Fruit fly (Drosophila melanogaster) whole organism, prepupa: ENCODE measurements around the gene x16.

Experiments
- Blimp-1 ChIP-seq: fragments of 200-800 bp; sonication (Bioruptor generic); optimal IDR thresholded peaks from 3 replicates; lab custom pipeline; 2017; ENCODE audit warnings: missing biosample characterization, missing genetic modification characterization, mild to moderate bottlenecking, moderate library complexity, missing genetic modification reagents
- CG10631 ChIP-seq: fragments of 200-800 bp; sonication (Bioruptor generic); optimal IDR thresholded peaks from 2 replicates; lab custom pipeline; 2016; ENCODE audit warnings: missing biosample characterization, missing genetic modification characterization
- CG10669 ChIP-seq: fragments of 200-800 bp; sonication (Bioruptor generic); optimal IDR thresholded peaks from 3 replicates; lab custom pipeline; 2018; ENCODE audit warnings: missing biosample characterization, mild to moderate bottlenecking, missing genetic modification characterization, moderate library complexity
- CG11762 ChIP-seq: fragments of 200-800 bp; sonication (Bioruptor generic); optimal IDR thresholded peaks from 3 replicates; lab custom pipeline; 2016; ENCODE audit warnings: missing biosample characterization, missing genetic modification characterization; ENCODE audit not compliant: insufficient read depth
- CG11902 ChIP-seq: fragments of 200-800 bp; sonication (Bioruptor generic); optimal IDR thresholded peaks from 3 replicates; lab custom pipeline; 2016; ENCODE audit warnings: missing biosample characterization, missing genetic modification characterization
- CG15336 ChIP-seq: fragments of 200-800 bp; sonication (Bioruptor generic); IDR thresholded peaks from 2 replicates; pipeline ENCODE4 v1.3.6; 2022; ENCODE audit warnings: missing biosample characterization, missing genetic modification characterization
- CG1621 ChIP-seq: fragments of 200-800 bp; sonication (Bioruptor generic); optimal IDR thresholded peaks from 3 replicates; lab custom pipeline; 2018; ENCODE audit warnings: missing biosample characterization, mild to moderate bottlenecking, missing genetic modification characterization
- CG16779 ChIP-seq: fragments of 200-800 bp; sonication (Bioruptor generic); optimal IDR thresholded peaks from 3 replicates; lab custom pipeline; 2017; ENCODE audit warnings: missing biosample characterization, mild to moderate bottlenecking, missing genetic modification characterization
- CG32006 ChIP-seq: fragments of 200-800 bp; sonication (Bioruptor generic); optimal IDR thresholded peaks from 3 replicates; lab custom pipeline; 2017; ENCODE audit warnings: missing biosample characterization, mild to moderate bottlenecking, missing genetic modification characterization
- CG3919 ChIP-seq: fragments of 200-800 bp; sonication (Bioruptor generic); optimal IDR thresholded peaks from 3 replicates; lab custom pipeline; 2016; ENCODE audit warnings: missing biosample characterization, missing genetic modification characterization
- CG4318 ChIP-seq: fragments of 200-800 bp; sonication (Bioruptor generic); optimal IDR thresholded peaks from 3 replicates; lab custom pipeline; 2017; ENCODE audit warnings: missing biosample characterization, mild to moderate bottlenecking, missing genetic modification characterization
- CG6276 ChIP-seq: fragments of 200-800 bp; sonication (Bioruptor generic); optimal IDR thresholded peaks from 2 replicates; lab custom pipeline; 2017; ENCODE audit warnings: missing biosample characterization, mild to moderate bottlenecking, missing genetic modification characterization
- CG6792 ChIP-seq: fragments of 200-800 bp; sonication (Bioruptor generic); optimal IDR thresholded peaks from 3 replicates; lab custom pipeline; 2016; ENCODE audit warnings: missing biosample characterization, missing genetic modification characterization
- CG6808 ChIP-seq: fragments of 200-800 bp; sonication (Bioruptor generic); optimal IDR thresholded peaks from 3 replicates; lab custom pipeline; 2017; ENCODE audit warnings: missing biosample characterization, missing genetic modification characterization, mild to moderate bottlenecking, moderate library complexity, missing genetic modification reagents
- CG8319 ChIP-seq: fragments of 200-800 bp; sonication (Bioruptor generic); optimal IDR thresholded peaks from 3 replicates; lab custom pipeline; 2016; ENCODE audit warnings: missing biosample characterization, missing genetic modification characterization
- CG8632 ChIP-seq: fragments of 200-800 bp; sonication (Bioruptor generic); optimal IDR thresholded peaks from 3 replicates; lab custom pipeline; 2016; ENCODE audit warnings: missing biosample characterization, missing genetic modification characterization
- Eip75B ChIP-seq: fragments of 200-800 bp; sonication (Bioruptor generic); optimal IDR thresholded peaks from 3 replicates; lab custom pipeline; 2016; ENCODE audit warnings: missing biosample characterization, missing genetic modification characterization
- Eip78C ChIP-seq: fragments of 200-800 bp; sonication (Bioruptor generic); peaks from one replicate; lab custom pipeline; 2016; ENCODE audit warnings: missing biosample characterization, missing genetic modification characterization
- Ets96B ChIP-seq: fragments of 200-800 bp; optimal IDR thresholded peaks from 2 replicates; lab custom pipeline; 2019; ENCODE audit warnings: missing biosample characterization, mild to moderate bottlenecking, missing genetic modification characterization, moderate library complexity
- Gug ChIP-seq: fragments of 200-800 bp; sonication (Bioruptor generic); IDR thresholded peaks from 2 replicates; pipeline ENCODE4 v1.3.6; 2022; ENCODE audit warnings: missing biosample characterization, missing genetic modification characterization
- Hr38 ChIP-seq: sonication (Bioruptor generic); optimal IDR thresholded peaks from 2 replicates; lab custom pipeline; 2016; ENCODE audit warnings: missing biosample characterization, missing genetic modification characterization
- Hr39 ChIP-seq: fragments of 200-800 bp; sonication (Bioruptor generic); optimal IDR thresholded peaks from 2 replicates; lab custom pipeline; 2016; ENCODE audit warnings: missing biosample characterization, missing genetic modification characterization
- Hr4 ChIP-seq: fragments of 200-800 bp; sonication (Bioruptor generic); optimal IDR thresholded peaks from 3 replicates; lab custom pipeline; 2016; ENCODE audit warnings: missing biosample characterization, missing genetic modification characterization
- Lpt ChIP-seq: fragments of 200-800 bp; sonication (Bioruptor generic); optimal IDR thresholded peaks from 3 replicates; lab custom pipeline; 2016; ENCODE audit warnings: missing biosample characterization, missing genetic modification characterization
- Met ChIP-seq: fragments of 200-800 bp; sonication (Bioruptor generic); optimal IDR thresholded peaks from 3 replicates; lab custom pipeline; 2016; ENCODE audit warnings: missing biosample characterization, missing genetic modification characterization
- OdsH ChIP-seq: fragments of 200-800 bp; sonication (Bioruptor generic); optimal IDR thresholded peaks from 3 replicates; lab custom pipeline; 2016; ENCODE audit warnings: missing biosample characterization, missing genetic modification characterization
- Smox ChIP-seq: fragments of 200-800 bp; sonication (Bioruptor generic); optimal IDR thresholded peaks from 3 replicates; lab custom pipeline; 2016; ENCODE audit warnings: missing biosample characterization, missing genetic modification characterization
- Sox102F ChIP-seq: fragments of 200-800 bp; sonication (Bioruptor generic); optimal IDR thresholded peaks from 2 replicates; lab custom pipeline; 2016; ENCODE audit warnings: missing biosample characterization, mild to moderate bottlenecking, missing genetic modification characterization
- Sox14 ChIP-seq: fragments of 200-800 bp; sonication (Bioruptor generic); optimal IDR thresholded peaks from 3 replicates; lab custom pipeline; 2016; ENCODE audit warnings: missing biosample characterization, missing genetic modification characterization
- Sox15 ChIP-seq: fragments of 200-800 bp; sonication (Bioruptor generic); optimal IDR thresholded peaks from 3 replicates; lab custom pipeline; 2016; ENCODE audit warnings: missing biosample characterization, missing genetic modification characterization
- achi ChIP-seq: fragments of 200-800 bp; sonication (Bioruptor generic); optimal IDR thresholded peaks from 3 replicates; lab custom pipeline; 2016; ENCODE audit warnings: missing biosample characterization, missing genetic modification characterization
- cyc ChIP-seq: fragments of 200-800 bp; sonication (Bioruptor generic); optimal IDR thresholded peaks from 3 replicates; lab custom pipeline; 2016; ENCODE audit warnings: missing biosample characterization, missing genetic modification characterization
- dsx ChIP-seq: fragments of 200-800 bp; optimal IDR thresholded peaks from 3 replicates; lab custom pipeline; 2019; ENCODE audit warnings: missing biosample characterization, mild to moderate bottlenecking, missing genetic modification characterization, moderate library complexity; ENCODE audit not compliant: poor library complexity, severe bottlenecking
- eg ChIP-seq: fragments of 200-800 bp; sonication (Bioruptor generic); IDR thresholded peaks from 3 replicates; pipeline ENCODE4 v1.3.6; 2022; ENCODE audit warnings: missing biosample characterization, missing genetic modification characterization
- fd59A ChIP-seq: fragments of 200-800 bp; sonication (Bioruptor generic); optimal IDR thresholded peaks from 2 replicates; lab custom pipeline; 2017; ENCODE audit warnings: missing biosample characterization, mild to moderate bottlenecking, missing genetic modification characterization, missing genetic modification reagents
- fd85E ChIP-seq: fragments of 200-800 bp; sonication (Bioruptor generic); optimal IDR thresholded peaks from 3 replicates; lab custom pipeline; 2016; ENCODE audit warnings: missing biosample characterization, missing genetic modification characterization
- fkh ChIP-seq: fragments of 200-800 bp; sonication (Bioruptor generic); optimal IDR thresholded peaks from 3 replicates; lab custom pipeline; 2017; ENCODE audit warnings: missing biosample characterization, mild to moderate bottlenecking, missing genetic modification characterization, moderate library complexity
- net ChIP-seq: fragments of 200-800 bp; sonication (Bioruptor generic); optimal IDR thresholded peaks from 3 replicates; lab custom pipeline; 2016; ENCODE audit warnings: missing biosample characterization, missing genetic modification characterization
- salr ChIP-seq, 2 experiments: fragments of 200-800 bp; sonication (Bioruptor generic); optimal IDR thresholded peaks; 3 replicates each; lab custom pipeline; 2016 to 2018; ENCODE audit warnings: missing biosample characterization in 2 of 2, missing genetic modification characterization in 2 of 2, mild to moderate bottlenecking in 1 of 2
- ss ChIP-seq, 2 experiments: fragments of 200-800 bp; sonication (Bioruptor generic); optimal IDR thresholded peaks; 2 replicates in 1 of 2; 3 replicates in 1 of 2; lab custom pipeline; 2017 to 2018; ENCODE audit warnings: mild to moderate bottlenecking in 2 of 2, missing biosample characterization in 2 of 2, missing genetic modification characterization in 2 of 2, moderate library complexity in 1 of 2
- svp ChIP-seq: fragments of 200-800 bp; sonication (Bioruptor generic); peaks from one replicate; lab custom pipeline; 2016; ENCODE audit warnings: missing biosample characterization, missing genetic modification characterization
- vri ChIP-seq: fragments of 200-800 bp; sonication (Bioruptor generic); optimal IDR thresholded peaks from 3 replicates; lab custom pipeline; 2016; ENCODE audit warnings: missing biosample characterization, mild to moderate bottlenecking, missing genetic modification characterization

Gene x16

DNA sequence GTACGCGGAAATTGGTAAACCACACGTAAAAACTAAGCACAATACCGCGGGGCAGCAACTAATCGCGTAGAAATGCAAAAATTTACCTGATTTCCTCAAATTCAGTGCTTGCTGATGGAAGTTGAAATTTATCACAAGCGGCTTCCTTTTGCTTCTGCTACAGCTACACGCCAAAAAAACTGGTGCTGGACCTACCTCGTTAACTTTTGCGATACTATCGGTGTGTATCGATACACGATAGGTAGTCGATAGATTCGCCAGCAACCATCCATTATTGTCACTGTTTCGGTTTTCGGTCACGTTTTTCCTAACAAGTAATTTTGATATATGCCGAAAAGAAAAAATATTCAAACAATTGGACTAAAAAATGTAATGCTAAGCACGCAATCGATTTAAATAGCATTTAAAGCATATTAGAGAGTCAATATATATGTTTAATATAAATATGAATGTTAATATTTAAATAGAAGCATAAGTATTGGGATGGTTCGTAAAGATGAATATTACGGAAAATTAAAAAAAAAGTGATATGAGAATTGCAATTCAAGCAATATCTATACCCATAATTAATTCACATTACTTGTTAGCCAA, 47.5 kb upstream of the x16 start, which contains the start of gene Sumo (continued):
- TF ChIP-seq Eip75B (GFP tag; lab: Kevin White, UChicago) (no peak), Met (no peak), achi (GFP tag; lab: Kevin White, UChicago) (no peak), CG3919 (GFP tag; lab: Kevin White, UChicago) (no peak), fd85E (GFP tag; lab: Kevin White, UChicago) (no peak), CG16779 (tag; lab: Kevin White, UChicago) (no peak), CG8632 (GFP tag; lab: Kevin White, UChicago) (no peak), eg (peak; percentile 2; the same call in 1 of the 3 replicates), CG6792 (GFP tag; lab: Kevin White, UChicago) (no peak), OdsH (GFP tag; lab: Kevin White, UChicago) (peak; percentile 18), Blimp-1 (GFP tag; lab: Kevin White, UChicago) (no peak), dsx (GFP tag; lab: Kevin White, UChicago) (no peak)

DNA sequence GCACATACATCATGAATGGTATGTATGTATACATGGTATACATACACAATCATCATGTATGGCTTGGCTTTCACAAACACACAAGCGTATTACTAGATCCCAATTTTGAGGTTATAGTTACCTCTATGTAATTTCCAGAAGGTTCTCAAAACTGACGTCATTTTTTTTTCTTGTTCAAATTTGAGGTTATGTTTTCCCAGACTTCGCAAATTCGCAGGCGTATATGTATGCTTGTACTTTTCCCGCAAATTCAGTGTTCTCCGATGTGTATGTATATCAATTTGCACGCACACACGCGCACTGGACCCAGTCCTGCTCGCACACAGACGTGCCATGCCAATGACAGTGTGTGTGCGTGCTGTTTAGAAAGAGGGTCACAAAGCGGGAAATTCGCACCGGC, 46.3 kb upstream of the x16 start:
- TF ChIP-seq Smox (no peak), Hr39 (GFP tag; lab: Kevin White, UChicago) (no peak), CG32006 (GFP tag; lab: Kevin White, UChicago) (no peak), CG6808 (GFP tag; lab: Kevin White, UChicago) (peak; percentile 36), eg (no peak), fd59A (GFP tag; lab: Kevin White, UChicago) (no peak), CG8632 (GFP tag; lab: Kevin White, UChicago) (no peak), Hr38 (GFP tag; lab: Kevin White, UChicago) (no peak), ss (GFP tag; optimal IDR thresholded peaks at IDR 0.05; lab: Kevin White, UChicago) (peak; percentile 18 to 28), CG8319 (GFP tag; lab: Kevin White, UChicago) (no peak), vri (no peak), Sox102F (no peak), CG4318 (no peak), dsx (GFP tag; lab: Kevin White, UChicago) (peak; percentile 50), CG3919 (GFP tag; lab: Kevin White, UChicago) (no peak), Eip75B (GFP tag; lab: Kevin White, UChicago) (no peak), CG1621 (tag; lab: Kevin White, UChicago) (peak; percentile 71), fkh (no peak), Sox14 (GFP tag; lab: Kevin White, UChicago) (no peak)

DNA sequence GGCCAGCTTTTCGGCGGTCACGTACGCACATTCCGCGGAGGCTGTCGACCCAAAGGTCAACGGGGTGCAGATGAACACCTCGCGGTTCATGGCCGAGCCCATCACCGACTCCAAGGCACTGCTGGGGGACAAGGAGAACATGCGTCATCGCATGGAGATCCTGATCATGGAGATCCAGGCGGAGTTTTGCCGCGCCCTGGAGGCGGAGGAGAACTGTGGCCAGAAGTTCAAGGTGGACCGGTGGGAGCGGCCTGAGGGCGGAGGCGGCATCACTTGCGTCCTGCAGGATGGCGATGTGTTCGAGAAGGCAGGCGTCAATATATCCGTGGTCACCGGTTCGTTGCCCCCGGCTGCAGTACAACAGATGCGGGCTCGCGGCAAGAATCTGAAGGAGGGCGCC, 44.6 kb upstream of the x16 start:
- TF ChIP-seq Ets96B (tag; lab: Kevin White, UChicago) (no peak), CG32006 (GFP tag; lab: Kevin White, UChicago) (no peak), eg (no peak), salr (GFP tag; optimal IDR thresholded peaks at IDR 0.05; lab: Kevin White, UChicago) (no peak), net (GFP tag; lab: Kevin White, UChicago) (no peak), Sox14 (GFP tag; lab: Kevin White, UChicago) (no peak), Eip78C (GFP tag; lab: Kevin White, UChicago) (no peak), CG11762 (no peak), CG1621 (tag; lab: Kevin White, UChicago) (no peak), fd59A (GFP tag; lab: Kevin White, UChicago) (no peak), svp (GFP tag; lab: Kevin White, UChicago) (no peak)

DNA sequence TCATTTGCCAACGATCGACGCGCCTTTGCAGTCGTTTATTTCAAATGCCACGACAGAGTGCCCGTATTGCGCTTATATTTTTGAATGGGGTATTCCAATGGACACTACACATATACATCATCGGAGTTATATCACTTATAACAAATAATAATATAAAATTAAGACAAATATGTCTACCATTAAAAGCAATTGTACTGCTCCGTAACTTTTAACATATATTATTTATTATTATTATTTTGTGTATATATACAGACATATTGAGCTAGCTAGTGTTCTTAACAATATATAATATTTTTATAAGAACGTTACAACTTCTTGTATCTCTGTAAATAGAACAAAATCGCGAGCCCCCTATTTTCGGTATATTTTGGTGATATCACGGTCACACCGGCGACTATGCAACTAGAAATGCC, 44.0 kb upstream of the x16 start, which contains the start of the genes sip2 and Coprox:
Gene sip2 (minus strand): TSS at position 53 of the 413 bp plus-strand sequence.
Gene Coprox (plus strand): TSS at position 400 of the 413 bp plus-strand sequence.
- no peak for TF ChIP-seq CG11902 (GFP tag; lab: Kevin White, UChicago)
- no peak for TF ChIP-seq Smox
- no peak for TF ChIP-seq net (GFP tag; lab: Kevin White, UChicago)
- TF ChIP-seq CG10631 (GFP tag; lab: Kevin White, UChicago) = peak; percentile 84
- TF ChIP-seq Sox15 (GFP tag; lab: Kevin White, UChicago) = peak; percentile 16
- no peak for TF ChIP-seq Ets96B (tag; lab: Kevin White, UChicago)
- no peak for TF ChIP-seq Hr38 (GFP tag; lab: Kevin White, UChicago)
- peak; percentile 83 for TF ChIP-seq fkh
- no peak for TF ChIP-seq Sox14 (GFP tag; lab: Kevin White, UChicago)
- TF ChIP-seq CG8319 (GFP tag; lab: Kevin White, UChicago) = no peak
- no peak for TF ChIP-seq CG8632 (GFP tag; lab: Kevin White, UChicago)
- TF ChIP-seq CG6808 (GFP tag; lab: Kevin White, UChicago) = no peak
- no peak for TF ChIP-seq CG32006 (GFP tag; lab: Kevin White, UChicago)
- TF ChIP-seq Lpt (GFP tag; lab: Kevin White, UChicago) = no peak
- no peak for TF ChIP-seq Blimp-1 (GFP tag; lab: Kevin White, UChicago)
- no peak for TF ChIP-seq CG10669 (GFP tag; lab: Kevin White, UChicago)
- no peak for TF ChIP-seq CG6276
- TF ChIP-seq eg = peak; percentile 77
- peak; percentile 34 for TF ChIP-seq cyc (GFP tag; lab: Kevin White, UChicago)
- no peak for TF ChIP-seq Sox102F
- peak; percentile 70 for TF ChIP-seq dsx (GFP tag; lab: Kevin White, UChicago)
- no peak; the same call in 1 of the 2 replicates for TF ChIP-seq CG15336 (GFP tag; lab: Robert Waterston, UW)
- no peak for TF ChIP-seq Hr4 (GFP tag; lab: Kevin White, UChicago)
- TF ChIP-seq Gug = peak; percentile 22; the same call in 1 of the 2 replicates
- no peak for TF ChIP-seq salr (GFP tag; optimal IDR thresholded peaks at IDR 0.05; lab: Kevin White, UChicago)
